Worm (Caenorhabditis elegans): ENCODE results near the gene W06D11.5.
A peak's percentile ranks its signal among the peaks of the same experiment; 100 is the strongest.

W06D11.5 gene

ce11 chrX:12321357-12321756 is 21.4 kb downstream of the W06D11.5 start, which contains the start of gene F17A2.13:
Gene F17A2.13, plus strand, starts transcription at chrX:12321657.
- TF ChIP-seq ceh-13 (GFP tag; optimal IDR thresholded peaks at IDR 0.05), result no peak
- TF ChIP-seq ama-1 (optimal IDR thresholded peaks at IDR 0.05), result no peak
- TF ChIP-seq hmg-4 (GFP tag; optimal IDR thresholded peaks at IDR 0.05), result no peak
- no peak for TF ChIP-seq ceh-36 (tag; optimal IDR thresholded peaks at IDR 0.05)
- TF ChIP-seq tra-4 (tag; optimal IDR thresholded peaks at IDR 0.05), result no peak
- TF ChIP-seq hnd-1 (tag; optimal IDR thresholded peaks at IDR 0.05), result no peak
- no peak for TF ChIP-seq F13C5.2 (tag; optimal IDR thresholded peaks at IDR 0.05)
- TF ChIP-seq pes-1 (GFP tag; IDR thresholded peaks at IDR 0.05), result no peak
- TF ChIP-seq flt-1 (GFP tag; IDR thresholded peaks at IDR 0.05), result no peak
- no peak for TF ChIP-seq tbx-11 (GFP tag; IDR thresholded peaks at IDR 0.05)

- TF ChIP-seq hmg-4 (GFP tag; optimal IDR thresholded peaks at IDR 0.05), result no peak
- no peak for TF ChIP-seq hmbx-1 (tag; optimal IDR thresholded peaks at IDR 0.05)
- TF ChIP-seq tbx-11 (GFP tag; IDR thresholded peaks at IDR 0.05), result no peak
- no peak for TF ChIP-seq ceh-36 (tag; optimal IDR thresholded peaks at IDR 0.05)
- TF ChIP-seq scrt-1 (GFP tag; IDR thresholded peaks at IDR 0.05), result no peak
- no peak for TF ChIP-seq ama-1 (optimal IDR thresholded peaks at IDR 0.05)
- TF ChIP-seq flt-1 (GFP tag; IDR thresholded peaks at IDR 0.05), result no peak
- no peak for TF ChIP-seq B0310.2 (tag; optimal IDR thresholded peaks at IDR 0.05)
- no peak for TF ChIP-seq ets-7 (tag; optimal IDR thresholded peaks at IDR 0.05)
- no peak for TF ChIP-seq aly-1 (tag; optimal IDR thresholded peaks at IDR 0.05)
- no peak for TF ChIP-seq hnd-1 (tag; optimal IDR thresholded peaks at IDR 0.05)
- TF ChIP-seq tbx-37 (GFP tag; conservative IDR thresholded peaks at IDR 0.05), result no peak
- TF ChIP-seq F13C5.2 (tag; optimal IDR thresholded peaks at IDR 0.05), result no peak
Observed at ce11 chrX:12323439-12323838, 23.5 kb downstream of the W06D11.5 start, which contains the start of gene srd-40. Gene srd-40, plus strand, starts transcription at chrX:12323739.

ce11 chrX:12326424-12326823 is 26.5 kb downstream of the W06D11.5 start, which contains the start of gene srd-41:
Gene srd-41, plus strand, starts transcription at chrX:12326724.
- no peak for TF ChIP-seq aly-1 (tag; optimal IDR thresholded peaks at IDR 0.05)
- TF ChIP-seq hnd-1 (tag; optimal IDR thresholded peaks at IDR 0.05), result no peak
- TF ChIP-seq sea-1 (GFP tag; conservative IDR thresholded peaks at IDR 0.05), result no peak
- TF ChIP-seq flt-1 (GFP tag; IDR thresholded peaks at IDR 0.05), result no peak
- no peak for TF ChIP-seq pes-1 (GFP tag; IDR thresholded peaks at IDR 0.05)
- TF ChIP-seq ets-7 (tag; optimal IDR thresholded peaks at IDR 0.05), result no peak

ce11 chrX:12328676-12329075 is 28.7 kb downstream of the W06D11.5 start, which contains the start of gene srd-45:
Gene srd-45, plus strand, starts transcription at chrX:12328976.
- TF ChIP-seq tbx-37 (GFP tag; conservative IDR thresholded peaks at IDR 0.05) (no peak), F13C5.2 (tag; optimal IDR thresholded peaks at IDR 0.05) (no peak), hmg-4 (GFP tag; optimal IDR thresholded peaks at IDR 0.05) (no peak), pes-1 (GFP tag; IDR thresholded peaks at IDR 0.05) (no peak), scrt-1 (GFP tag; IDR thresholded peaks at IDR 0.05) (no peak), flt-1 (GFP tag; IDR thresholded peaks at IDR 0.05) (no peak), tbx-11 (GFP tag; IDR thresholded peaks at IDR 0.05) (no peak), ets-7 (tag; optimal IDR thresholded peaks at IDR 0.05) (no peak), ceh-36 (tag; optimal IDR thresholded peaks at IDR 0.05) (no peak), hmbx-1 (tag; optimal IDR thresholded peaks at IDR 0.05) (no peak), hnd-1 (tag; optimal IDR thresholded peaks at IDR 0.05) (no peak), aly-1 (tag; optimal IDR thresholded peaks at IDR 0.05) (no peak), sea-1 (GFP tag; conservative IDR thresholded peaks at IDR 0.05) (no peak)

ce11 chrX:12331795-12332194 is 31.9 kb downstream of the W06D11.5 start, which contains the start of gene srd-46:
Gene srd-46, plus strand, starts transcription at chrX:12332095.
- no peak for TF ChIP-seq flt-1 (GFP tag; IDR thresholded peaks at IDR 0.05)
- TF ChIP-seq tbx-37 (GFP tag; conservative IDR thresholded peaks at IDR 0.05), result no peak
- no peak for TF ChIP-seq F13C5.2 (tag; optimal IDR thresholded peaks at IDR 0.05)
- no peak for TF ChIP-seq B0310.2 (tag; optimal IDR thresholded peaks at IDR 0.05)
- no peak for TF ChIP-seq pes-1 (GFP tag; IDR thresholded peaks at IDR 0.05)
- TF ChIP-seq ceh-36 (tag; optimal IDR thresholded peaks at IDR 0.05), result no peak
- no peak for TF ChIP-seq tbx-11 (GFP tag; IDR thresholded peaks at IDR 0.05)
- TF ChIP-seq scrt-1 (GFP tag; IDR thresholded peaks at IDR 0.05), result no peak
- TF ChIP-seq ama-1 (optimal IDR thresholded peaks at IDR 0.05), result no peak

- TF ChIP-seq aly-1 (tag; optimal IDR thresholded peaks at IDR 0.05) (no peak), hmbx-1 (tag; optimal IDR thresholded peaks at IDR 0.05) (no peak), sea-1 (GFP tag; conservative IDR thresholded peaks at IDR 0.05) (no peak), ets-7 (tag; optimal IDR thresholded peaks at IDR 0.05) (no peak), hnd-1 (tag; optimal IDR thresholded peaks at IDR 0.05) (no peak), hmg-4 (GFP tag; optimal IDR thresholded peaks at IDR 0.05) (no peak), tbx-11 (GFP tag; IDR thresholded peaks at IDR 0.05) (no peak), flt-1 (GFP tag; IDR thresholded peaks at IDR 0.05) (no peak), tra-4 (tag; optimal IDR thresholded peaks at IDR 0.05) (no peak), F13C5.2 (tag; optimal IDR thresholded peaks at IDR 0.05) (no peak), tbx-37 (GFP tag; conservative IDR thresholded peaks at IDR 0.05) (no peak), scrt-1 (GFP tag; IDR thresholded peaks at IDR 0.05) (no peak), ceh-13 (GFP tag; optimal IDR thresholded peaks at IDR 0.05) (no peak)
Observed at ce11 chrX:12333479-12333878, 33.5 kb downstream of the W06D11.5 start, which contains the start of gene srd-47. Gene srd-47, plus strand, starts transcription at chrX:12333642.

ce11 chrX:12335808-12336207 is 35.9 kb downstream of the W06D11.5 start, which contains the start of gene srd-48:
Gene srd-48, plus strand, starts transcription at chrX:12336108.
- no peak for TF ChIP-seq aly-1 (tag; optimal IDR thresholded peaks at IDR 0.05)
- TF ChIP-seq pes-1 (GFP tag; IDR thresholded peaks at IDR 0.05), result no peak
- no peak for TF ChIP-seq hmg-4 (GFP tag; optimal IDR thresholded peaks at IDR 0.05)

ce11 chrX:12337846-12338490 is 38.0 kb downstream of the W06D11.5 start, which contains the start of gene srd-44:
Gene srd-44, plus strand, starts transcription at chrX:12338440.
- TF ChIP-seq pes-1 (GFP tag; IDR thresholded peaks at IDR 0.05) (no peak; the same call in 1 of the 2 replicates), flt-1 (GFP tag; IDR thresholded peaks at IDR 0.05) (no peak; the same call in none of the 2 replicates), ama-1 (optimal IDR thresholded peaks at IDR 0.05) (no peak), F13C5.2 (tag; optimal IDR thresholded peaks at IDR 0.05) (peak; percentile 52), scrt-1 (GFP tag; IDR thresholded peaks at IDR 0.05) (0 out of 2 replicates have a peak, but pooled peaks have one; percentile 70), B0310.2 (tag; optimal IDR thresholded peaks at IDR 0.05) (peak; percentile 20), hmg-4 (GFP tag; optimal IDR thresholded peaks at IDR 0.05) (no peak), ets-7 (tag; optimal IDR thresholded peaks at IDR 0.05) (no peak), tbx-11 (GFP tag; IDR thresholded peaks at IDR 0.05) (peak; percentile 61), ceh-13 (GFP tag; optimal IDR thresholded peaks at IDR 0.05) (peak; percentile 57), hnd-1 (tag; optimal IDR thresholded peaks at IDR 0.05) (peak; percentile 27), aly-1 (tag; optimal IDR thresholded peaks at IDR 0.05) (no peak), tra-4 (tag; optimal IDR thresholded peaks at IDR 0.05) (no peak), ceh-36 (tag; optimal IDR thresholded peaks at IDR 0.05) (no peak), hmbx-1 (tag; optimal IDR thresholded peaks at IDR 0.05) (peak; percentile 38), sea-1 (GFP tag; conservative IDR thresholded peaks at IDR 0.05) (no peak), tbx-37 (GFP tag; conservative IDR thresholded peaks at IDR 0.05) (0 out of 2 replicates have a peak, but pooled peaks have one; percentile 47)

Measured in whole organism, early embryonic.